Fruit fly (Drosophila melanogaster): ENCODE data around the gene CG31952.

- TF ChIP-seq CG9948 (tag; optimal IDR thresholded peaks at IDR 0.05) (no peak), CG12605 (GFP tag; IDR thresholded peaks at IDR 0.05) (no peak), CG15710 (tag; optimal IDR thresholded peaks at IDR 0.05) (no peak), CG10348 (GFP tag; IDR thresholded peaks at IDR 0.05) (no peak), CG8301 (tag; optimal IDR thresholded peaks at IDR 0.05) (no peak)
These were observed at the start of gene CG31952 for dm6 chr2L:3416527-3417304.
